Worm (Caenorhabditis elegans): ENCODE measurements around the gene Y54G2A.13.

Gene Y54G2A.13

DNA sequence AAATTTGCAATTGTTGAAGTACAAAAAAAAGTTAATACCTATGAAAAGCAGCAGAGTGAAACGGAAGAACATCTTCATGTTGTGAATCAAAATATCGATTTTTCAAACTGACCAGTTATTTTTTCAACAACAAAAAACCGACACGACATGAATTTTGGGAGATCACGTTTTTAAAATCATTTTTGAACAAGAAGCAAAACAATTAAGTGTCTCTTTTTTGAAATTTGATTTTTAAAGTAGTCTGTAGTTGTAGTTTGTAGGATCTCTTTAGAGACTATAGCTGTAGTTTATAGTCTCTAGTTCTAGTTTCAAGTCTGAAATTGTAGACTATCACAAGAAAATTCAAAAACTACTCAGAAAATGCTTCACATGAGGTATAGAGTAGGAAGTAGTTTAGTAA lies 24.3 kb upstream of the Y54G2A.13 start, which contains the start of gene Y54G2A.15:
Gene Y54G2A.15 (minus strand): TSS at position 101 of the 400 bp plus-strand sequence.
- TF ChIP-seq T22C8.4 (GFP tag; IDR thresholded peaks at IDR 0.05) (no peak), flt-1 (GFP tag; IDR thresholded peaks at IDR 0.05) (no peak), ztf-29 (GFP tag; IDR thresholded peaks at IDR 0.05) (no peak), cog-1 (tag; optimal IDR thresholded peaks at IDR 0.05) (no peak), med-1 (GFP tag; optimal IDR thresholded peaks at IDR 0.05; ENCODE audit: insufficient read depth) (no peak), tab-1 (GFP tag; IDR thresholded peaks at IDR 0.05) (no peak), ref-1 (GFP tag; conservative IDR thresholded peaks at IDR 0.05) (no peak), klf-2 (GFP tag; conservative IDR thresholded peaks at IDR 0.05) (no peak), ztf-23 (GFP tag; IDR thresholded peaks at IDR 0.05) (no peak)

DNA sequence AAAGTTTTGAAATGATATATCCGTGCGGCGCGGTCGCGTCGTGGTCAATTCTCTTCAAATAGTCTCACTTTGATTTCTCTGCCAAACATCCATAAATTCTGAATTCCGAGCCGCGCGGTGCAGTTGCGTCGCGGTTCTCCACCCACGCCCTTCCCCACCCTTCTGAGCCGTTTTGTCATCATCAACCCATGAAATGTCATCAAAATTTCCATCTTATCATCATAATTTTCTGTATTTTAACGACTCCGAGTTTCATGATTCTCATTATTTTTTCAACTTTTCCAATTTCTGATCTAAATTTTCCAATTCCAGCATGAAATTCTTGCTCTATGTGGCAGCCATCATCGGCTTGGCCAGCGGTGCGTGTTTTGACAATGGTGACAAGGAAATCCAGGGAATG lies 22.6 kb upstream of the Y54G2A.13 start, which contains the start of gene clec-84:
Gene clec-84 (plus strand): TSS at position 301 of the 400 bp plus-strand sequence.
- no peak for TF ChIP-seq klf-2 (GFP tag; conservative IDR thresholded peaks at IDR 0.05)
- no peak for TF ChIP-seq ref-1 (GFP tag; conservative IDR thresholded peaks at IDR 0.05)
- TF ChIP-seq ztf-29 (GFP tag; IDR thresholded peaks at IDR 0.05), result no peak
- no peak for TF ChIP-seq tab-1 (GFP tag; IDR thresholded peaks at IDR 0.05)
- no peak for TF ChIP-seq ztf-23 (GFP tag; IDR thresholded peaks at IDR 0.05)
- no peak for TF ChIP-seq cog-1 (tag; optimal IDR thresholded peaks at IDR 0.05)
- TF ChIP-seq flt-1 (GFP tag; IDR thresholded peaks at IDR 0.05), result no peak

DNA sequence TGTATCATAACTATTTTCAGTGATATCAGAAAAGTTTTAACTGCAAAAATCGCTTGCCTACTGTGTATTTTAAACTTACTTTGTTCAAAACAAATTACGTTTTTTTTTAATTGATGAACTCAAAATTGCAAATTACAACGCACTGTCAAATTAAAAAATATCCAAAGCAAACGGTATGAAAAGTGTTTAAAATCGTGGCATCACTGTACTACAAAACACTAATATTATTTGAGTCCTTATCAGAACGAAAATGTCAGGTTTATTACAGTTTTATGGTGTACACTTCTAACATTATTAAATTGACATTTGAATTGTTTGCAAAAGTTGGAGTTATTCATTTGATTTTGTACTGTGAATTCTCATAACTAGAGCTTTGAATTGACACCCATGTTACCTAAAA lies 21.7 kb upstream of the Y54G2A.13 start, which contains the start of gene clec-83:
Gene clec-83 (minus strand): TSS at position 213 of the 400 bp plus-strand sequence.
- TF ChIP-seq ztf-23 (GFP tag; IDR thresholded peaks at IDR 0.05), result no peak
- no peak for TF ChIP-seq flt-1 (GFP tag; IDR thresholded peaks at IDR 0.05)
- no peak for TF ChIP-seq ref-1 (GFP tag; conservative IDR thresholded peaks at IDR 0.05)
- no peak for TF ChIP-seq med-1 (GFP tag; optimal IDR thresholded peaks at IDR 0.05; ENCODE audit: insufficient read depth)
- TF ChIP-seq tab-1 (GFP tag; IDR thresholded peaks at IDR 0.05), result no peak
- TF ChIP-seq klf-2 (GFP tag; conservative IDR thresholded peaks at IDR 0.05), result no peak
- TF ChIP-seq ztf-29 (GFP tag; IDR thresholded peaks at IDR 0.05), result no peak
- no peak for TF ChIP-seq cog-1 (tag; optimal IDR thresholded peaks at IDR 0.05)

DNA sequence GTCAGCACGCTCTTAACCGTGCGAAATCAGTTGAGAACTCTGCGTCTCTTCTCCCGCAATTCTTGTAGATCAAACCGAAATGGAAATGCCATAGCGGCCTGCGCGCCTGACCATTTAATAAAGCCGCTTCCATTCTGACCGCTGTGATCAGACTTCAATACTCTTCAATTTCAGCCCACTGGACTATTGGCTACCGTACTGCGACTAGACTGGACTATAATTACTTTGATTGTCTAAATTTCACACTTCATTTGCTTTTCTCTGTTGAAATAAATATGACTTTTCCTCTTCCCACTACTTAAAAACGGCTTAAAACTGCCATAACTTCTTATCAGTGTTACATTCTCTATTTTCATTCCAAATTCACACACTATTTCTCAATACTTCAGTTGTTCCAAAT lies 18.8 kb upstream of the Y54G2A.13 start, which contains the start of gene Y54G2A.7:
Gene Y54G2A.7 (plus strand): TSS at position 301 of the 400 bp plus-strand sequence.
- TF ChIP-seq klf-2 (GFP tag; conservative IDR thresholded peaks at IDR 0.05) (no peak), cog-1 (tag; optimal IDR thresholded peaks at IDR 0.05) (no peak), med-1 (GFP tag; optimal IDR thresholded peaks at IDR 0.05; ENCODE audit: insufficient read depth) (no peak), ref-1 (GFP tag; conservative IDR thresholded peaks at IDR 0.05) (no peak), T22C8.4 (GFP tag; IDR thresholded peaks at IDR 0.05) (no peak), tab-1 (GFP tag; IDR thresholded peaks at IDR 0.05) (no peak), ztf-23 (GFP tag; IDR thresholded peaks at IDR 0.05) (no peak), flt-1 (GFP tag; IDR thresholded peaks at IDR 0.05) (no peak), ztf-29 (GFP tag; IDR thresholded peaks at IDR 0.05) (no peak)

DNA sequence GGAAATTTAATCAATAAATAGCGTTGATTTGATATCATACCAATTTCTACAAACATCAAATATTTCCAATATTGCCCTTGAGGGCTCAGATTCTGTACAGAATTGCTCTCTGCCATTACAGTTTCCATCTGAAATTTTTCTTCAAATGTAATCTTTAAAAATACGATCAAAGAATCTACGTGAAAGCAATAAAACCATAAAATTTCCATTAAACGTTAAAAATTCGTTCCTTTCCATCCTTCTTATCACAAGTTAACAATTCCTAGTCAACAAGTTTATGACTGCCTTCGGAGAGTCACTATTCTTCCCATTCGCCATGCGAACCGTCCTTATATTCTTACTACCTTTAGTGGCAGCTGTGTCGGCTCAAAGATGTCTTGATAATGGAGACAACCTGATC lies 15.8 kb upstream of the Y54G2A.13 start, which contains the start of gene clec-82:
Gene clec-82 (plus strand): TSS at position 301 of the 400 bp plus-strand sequence.
- TF ChIP-seq klf-2 (GFP tag; conservative IDR thresholded peaks at IDR 0.05), result no peak
- no peak for TF ChIP-seq med-1 (GFP tag; optimal IDR thresholded peaks at IDR 0.05; ENCODE audit: insufficient read depth)
- no peak for TF ChIP-seq flt-1 (GFP tag; IDR thresholded peaks at IDR 0.05)
- TF ChIP-seq T22C8.4 (GFP tag; IDR thresholded peaks at IDR 0.05), result no peak
- TF ChIP-seq ref-1 (GFP tag; conservative IDR thresholded peaks at IDR 0.05), result no peak
- TF ChIP-seq ztf-29 (GFP tag; IDR thresholded peaks at IDR 0.05), result no peak
- no peak for TF ChIP-seq cog-1 (tag; optimal IDR thresholded peaks at IDR 0.05)
- no peak for TF ChIP-seq ztf-23 (GFP tag; IDR thresholded peaks at IDR 0.05)
- no peak for TF ChIP-seq tab-1 (GFP tag; IDR thresholded peaks at IDR 0.05)

DNA sequence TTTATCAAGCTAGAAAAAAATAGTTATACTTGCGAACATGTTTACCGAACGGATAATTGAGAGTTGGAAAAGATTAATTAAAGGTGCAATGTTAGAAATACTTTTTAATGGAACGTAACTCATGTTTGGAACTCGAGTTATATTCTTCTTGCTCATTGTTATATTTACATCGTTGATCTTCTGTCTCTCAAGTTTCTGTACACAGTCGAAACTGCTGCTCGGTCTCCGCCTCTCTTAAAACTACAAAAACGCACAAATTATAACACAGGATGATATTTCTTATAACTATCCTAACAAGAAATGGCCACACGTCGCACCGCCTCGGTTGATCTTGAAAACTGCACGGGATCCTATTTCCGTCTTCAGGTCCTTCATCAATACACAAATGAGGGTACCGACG lies 15.0 kb upstream of the Y54G2A.13 start, which contains the start of gene pudl-2:
Gene pudl-2 (plus strand): TSS at position 301 of the 400 bp plus-strand sequence.
- TF ChIP-seq med-1 (GFP tag; optimal IDR thresholded peaks at IDR 0.05; ENCODE audit: insufficient read depth) (no peak), tab-1 (GFP tag; IDR thresholded peaks at IDR 0.05) (no peak), cog-1 (tag; optimal IDR thresholded peaks at IDR 0.05) (no peak), ztf-29 (GFP tag; IDR thresholded peaks at IDR 0.05) (no peak), ztf-23 (GFP tag; IDR thresholded peaks at IDR 0.05) (no peak), ref-1 (GFP tag; conservative IDR thresholded peaks at IDR 0.05) (no peak), flt-1 (GFP tag; IDR thresholded peaks at IDR 0.05) (no peak), T22C8.4 (GFP tag; IDR thresholded peaks at IDR 0.05) (no peak), klf-2 (GFP tag; conservative IDR thresholded peaks at IDR 0.05) (no peak)

DNA sequence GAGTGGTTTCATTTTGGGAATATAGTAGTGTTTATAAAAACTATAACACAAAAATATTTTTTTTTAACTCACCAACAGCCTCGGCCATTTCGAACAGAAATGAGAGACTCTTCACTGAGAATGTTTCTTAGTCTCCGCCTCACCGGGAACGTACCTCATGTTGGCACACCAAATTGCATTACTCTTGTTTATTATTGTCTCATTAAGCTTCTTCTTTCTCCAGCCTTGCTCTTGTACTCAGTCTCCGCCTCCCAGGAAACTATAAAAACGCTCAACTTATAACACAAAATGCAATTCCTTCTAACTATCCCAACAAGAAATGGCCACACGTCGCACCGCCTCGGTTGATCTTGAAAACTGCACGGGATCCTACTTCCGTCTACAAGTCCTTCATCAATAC lies 13.1 kb upstream of the Y54G2A.13 start, which contains the start of the genes Y54G2A.48 and pudl-1:
Gene Y54G2A.48 (minus strand): TSS at position 101 of the 400 bp plus-strand sequence.
Gene pudl-1 (plus strand): TSS at position 320 of the 400 bp plus-strand sequence.
- TF ChIP-seq klf-2 (GFP tag; conservative IDR thresholded peaks at IDR 0.05) (no peak), T22C8.4 (GFP tag; IDR thresholded peaks at IDR 0.05) (no peak), flt-1 (GFP tag; IDR thresholded peaks at IDR 0.05) (no peak), ztf-23 (GFP tag; IDR thresholded peaks at IDR 0.05) (no peak), tab-1 (GFP tag; IDR thresholded peaks at IDR 0.05) (no peak), ztf-29 (GFP tag; IDR thresholded peaks at IDR 0.05) (no peak), ref-1 (GFP tag; conservative IDR thresholded peaks at IDR 0.05) (no peak), med-1 (GFP tag; optimal IDR thresholded peaks at IDR 0.05; ENCODE audit: insufficient read depth) (no peak), cog-1 (tag; optimal IDR thresholded peaks at IDR 0.05) (no peak)

DNA sequence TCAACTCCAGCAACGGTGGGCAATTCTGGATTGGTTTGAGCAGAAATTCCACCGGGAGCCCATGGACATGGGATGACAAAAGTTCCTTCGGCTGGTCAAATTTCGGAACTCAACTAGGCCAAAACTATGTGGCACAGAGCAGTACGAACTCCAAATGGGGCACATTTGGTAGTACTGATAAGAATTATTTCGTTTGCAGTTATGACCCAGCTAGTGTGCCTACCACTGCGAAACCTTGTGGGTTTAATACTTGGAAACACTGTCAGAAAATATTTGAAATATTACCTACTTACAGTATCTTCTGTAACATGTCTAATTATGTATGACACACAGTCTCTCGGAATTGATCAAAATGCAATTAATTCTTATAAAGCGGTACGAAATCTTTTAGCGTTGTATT lies 6.8 kb upstream of the Y54G2A.13 start:
- no peak for TF ChIP-seq ref-1 (GFP tag; conservative IDR thresholded peaks at IDR 0.05)
- TF ChIP-seq med-1 (GFP tag; optimal IDR thresholded peaks at IDR 0.05; ENCODE audit: insufficient read depth), result no peak
- no peak for TF ChIP-seq ztf-23 (GFP tag; IDR thresholded peaks at IDR 0.05)
- no peak for TF ChIP-seq klf-2 (GFP tag; conservative IDR thresholded peaks at IDR 0.05)
- TF ChIP-seq flt-1 (GFP tag; IDR thresholded peaks at IDR 0.05), result no peak
- TF ChIP-seq T22C8.4 (GFP tag; IDR thresholded peaks at IDR 0.05), result no peak
- TF ChIP-seq ztf-29 (GFP tag; IDR thresholded peaks at IDR 0.05), result no peak
- no peak for TF ChIP-seq tab-1 (GFP tag; IDR thresholded peaks at IDR 0.05)
- TF ChIP-seq cog-1 (tag; optimal IDR thresholded peaks at IDR 0.05), result no peak

DNA sequence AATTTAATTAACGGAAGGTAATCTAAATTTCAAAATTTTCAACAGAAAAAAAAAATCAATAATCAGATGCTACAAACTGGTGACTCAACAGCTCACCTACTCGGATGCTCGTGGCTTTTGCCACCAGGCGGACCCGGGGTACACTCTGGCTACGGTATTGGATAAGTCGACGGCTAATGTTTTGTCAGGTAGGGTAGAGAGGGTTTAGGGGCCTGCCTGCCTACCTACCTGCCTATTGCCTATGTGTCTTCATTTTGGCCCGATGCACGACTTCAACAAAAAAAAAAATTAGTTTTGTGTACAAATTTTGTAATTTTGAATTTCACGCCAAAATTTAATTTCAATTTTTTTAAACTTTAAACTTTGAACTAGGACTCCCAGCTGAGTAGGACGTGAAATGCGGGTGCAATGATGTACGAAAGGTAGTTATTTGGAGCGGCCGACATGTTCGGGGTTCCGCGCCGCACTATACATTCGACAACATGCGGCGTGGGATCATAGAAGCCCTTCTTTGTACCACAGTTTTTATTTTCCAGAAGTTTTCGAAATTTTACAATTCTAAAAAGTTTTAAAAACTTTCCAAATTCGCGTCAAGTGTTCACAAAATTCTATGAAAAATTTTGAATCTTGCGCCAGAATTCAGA lies 6.0 kb upstream of the Y54G2A.13 start:
- TF ChIP-seq ztf-29 (GFP tag; IDR thresholded peaks at IDR 0.05) (no peak), ref-1 (GFP tag; conservative IDR thresholded peaks at IDR 0.05) (no peak), klf-2 (GFP tag; conservative IDR thresholded peaks at IDR 0.05) (no peak), cog-1 (tag; optimal IDR thresholded peaks at IDR 0.05) (no peak), ztf-23 (GFP tag; IDR thresholded peaks at IDR 0.05) (no peak), T22C8.4 (GFP tag; IDR thresholded peaks at IDR 0.05) (no peak), tab-1 (GFP tag; IDR thresholded peaks at IDR 0.05) (no peak), flt-1 (GFP tag; IDR thresholded peaks at IDR 0.05) (no peak), med-1 (GFP tag; optimal IDR thresholded peaks at IDR 0.05; ENCODE audit: insufficient read depth) (no peak)
